Fruit fly (Drosophila melanogaster) whole organism, adult: Measurements from ENCODE around the gene CG10298.

Experiments used
- CG12768 ChIP-seq: fragments of 200-800 bp; sonication (Bioruptor generic); optimal IDR thresholded peaks from 2 replicates; lab custom pipeline; 2017; ENCODE audit warnings: missing biosample characterization, missing genetic modification characterization, mild to moderate bottlenecking, moderate library complexity, missing genetic modification reagents
- CG14711 ChIP-seq: fragments of 200-800 bp; sonication (Bioruptor generic); optimal IDR thresholded peaks from 2 replicates; lab custom pipeline; 2018; ENCODE audit warnings: missing biosample characterization, mild to moderate bottlenecking, missing genetic modification characterization, moderate library complexity
- CG1620 ChIP-seq: fragments of 200-800 bp; sonication (Bioruptor generic); optimal IDR thresholded peaks from 2 replicates; lab custom pipeline; 2016; ENCODE audit warnings: missing biosample characterization, missing genetic modification characterization
- CG33017 ChIP-seq: fragments of 200-800 bp; sonication (Bioruptor generic); optimal IDR thresholded peaks from 2 replicates; lab custom pipeline; 2018; ENCODE audit warnings: missing biosample characterization, mild to moderate bottlenecking, missing genetic modification characterization, moderate library complexity
- CG5204 ChIP-seq: fragments of 200-800 bp; sonication (Bioruptor generic); optimal IDR thresholded peaks from 2 replicates; lab custom pipeline; 2016; ENCODE audit warnings: missing biosample characterization, missing genetic modification characterization
- CG7045 ChIP-seq: fragments of 200-800 bp; sonication (Bioruptor generic); optimal IDR thresholded peaks from 2 replicates; lab custom pipeline; 2017; ENCODE audit warnings: missing biosample characterization, mild to moderate bottlenecking, missing genetic modification characterization
- Clk ChIP-seq: fragments of 200-800 bp; sonication (Bioruptor generic); optimal IDR thresholded peaks from 2 replicates; lab custom pipeline; 2017; ENCODE audit warnings: missing biosample characterization, missing genetic modification characterization
- bab1 ChIP-seq: fragments of 200-800 bp; sonication (Bioruptor generic); optimal IDR thresholded peaks from 3 replicates; lab custom pipeline; 2019; ENCODE audit warnings: missing biosample characterization, mild to moderate bottlenecking, missing genetic modification characterization, moderate library complexity
- cic ChIP-seq: fragments of 200-800 bp; sonication (Bioruptor generic); optimal IDR thresholded peaks from 2 replicates; lab custom pipeline; 2017; ENCODE audit warnings: missing biosample characterization, mild to moderate bottlenecking, missing genetic modification characterization, moderate library complexity
- cnc ChIP-seq, 2 experiments: fragments of >200 bp; optimal IDR thresholded peaks; 2 replicates each; lab custom pipeline; 2017
- kay ChIP-seq: fragments of 200-800 bp; sonication (Bioruptor generic); peaks from one replicate; lab custom pipeline; 2016; ENCODE audit warnings: missing biosample characterization, missing genetic modification characterization, borderline replicate concordance
- ovo ChIP-seq: fragments of 200-800 bp; sonication (Bioruptor generic); optimal IDR thresholded peaks from 2 replicates; lab custom pipeline; 2016; ENCODE audit warnings: missing biosample characterization, missing genetic modification characterization
- pad ChIP-seq: fragments of 200-800 bp; sonication (Bioruptor generic); optimal IDR thresholded peaks from 3 replicates; lab custom pipeline; 2017; ENCODE audit warnings: missing biosample characterization, missing genetic modification characterization, mild to moderate bottlenecking, moderate library complexity, missing genetic modification reagents
- tj ChIP-seq: fragments of 200-800 bp; sonication (Bioruptor generic); optimal IDR thresholded peaks from 3 replicates; lab custom pipeline; 2017; ENCODE audit warnings: missing biosample characterization, mild to moderate bottlenecking, missing genetic modification characterization, moderate library complexity

CG10298 gene

dm6 chr3R:6388414-6388830 lies 45.6 kb downstream of the CG10298 start:
- no peak for TF ChIP-seq pad
- no peak for TF ChIP-seq CG14711
- TF ChIP-seq kay = peak; percentile 91
- no peak for TF ChIP-seq ovo (GFP tag; lab: Kevin White, UChicago)
- no peak for TF ChIP-seq Clk (GFP tag; lab: Kevin White, UChicago)
- peak; percentile 0 for TF ChIP-seq bab1 (GFP tag; lab: Kevin White, UChicago)
- no peak for TF ChIP-seq cnc (optimal IDR thresholded peaks at IDR 0.05; lab: Kevin White, UChicago)
- no peak for TF ChIP-seq cic (GFP tag; lab: Kevin White, UChicago)
- no peak for TF ChIP-seq CG7045 (GFP tag; lab: Kevin White, UChicago)
- no peak for TF ChIP-seq CG5204 (GFP tag; lab: Kevin White, UChicago)
- TF ChIP-seq tj (GFP tag; lab: Kevin White, UChicago) = no peak
- no peak for TF ChIP-seq CG1620
- no peak for TF ChIP-seq CG12768 (GFP tag; lab: Kevin White, UChicago)
- no peak for TF ChIP-seq CG33017 (tag; lab: Kevin White, UChicago)
